Fruit fly (Drosophila melanogaster): ENCODE measurements around the gene Nemp.
A peak's percentile ranks its signal among the peaks of the same experiment; 100 is the strongest.

The Nemp gene

dm6 chrX:16670691-16671481 is 16.1 kb upstream of the Nemp start (continued):
- TF ChIP-seq sens (GFP tag) (peak; percentile 60), pfk (GFP tag; optimal IDR thresholded peaks at IDR 0.05) (no peak), Bteb2 (GFP tag; optimal IDR thresholded peaks at IDR 0.05) (no peak), odd (GFP tag; optimal IDR thresholded peaks at IDR 0.05) (no peak), kay (GFP tag; optimal IDR thresholded peaks at IDR 0.05) (no peak), danr (GFP tag; IDR thresholded peaks at IDR 0.05) (no peak), tll (GFP tag; optimal IDR thresholded peaks at IDR 0.05) (no peak), CG14667 (GFP tag; IDR thresholded peaks at IDR 0.05) (0 out of 2 replicates have a peak, but pooled peaks have one; percentile 17), CG7963 (GFP tag; IDR thresholded peaks at IDR 0.05; ENCODE audit: partially characterized antibody) (no peak), Tbp (GFP tag; optimal IDR thresholded peaks at IDR 0.05) (no peak), hkb (optimal IDR thresholded peaks at IDR 0.05) (no peak), hkb (GFP tag; IDR thresholded peaks at IDR 0.05) (no peak), CG9817 (tag; optimal IDR thresholded peaks at IDR 0.05) (peak; percentile 22), wek (GFP tag; optimal IDR thresholded peaks at IDR 0.05) (no peak), phol (tag; optimal IDR thresholded peaks at IDR 0.05) (peak; percentile 1), CG7839 (tag; optimal IDR thresholded peaks at IDR 0.05) (peak; percentile 48), Bdp1 (GFP tag; optimal IDR thresholded peaks at IDR 0.05) (no peak), CG4730 (GFP tag; IDR thresholded peaks at IDR 0.05) (no peak), HmgZ (tag; optimal IDR thresholded peaks at IDR 0.05) (peak; percentile 36), CG10274 (GFP tag; optimal IDR thresholded peaks at IDR 0.05) (no peak), CG8924 (tag; optimal IDR thresholded peaks at IDR 0.05) (peak; percentile 5), D19A (tag; optimal IDR thresholded peaks at IDR 0.05) (no peak), Asciz (GFP tag; optimal IDR thresholded peaks at IDR 0.05) (no peak), Six4 (GFP tag; optimal IDR thresholded peaks at IDR 0.05) (no peak), jigr1 (GFP tag; IDR thresholded peaks at IDR 0.05) (no peak), zen2 (GFP tag; IDR thresholded peaks at IDR 0.05; ENCODE audit: partially characterized antibody) (no peak), MBD-R2 (GFP tag; IDR thresholded peaks at IDR 0.05) (no peak), CG11398 (GFP tag; optimal IDR thresholded peaks at IDR 0.05) (no peak), Dbx (GFP tag; IDR thresholded peaks at IDR 0.05) (no peak), CG1792 (GFP tag; optimal IDR thresholded peaks at IDR 0.05) (no peak), CG34422 (GFP tag; IDR thresholded peaks at IDR 0.05) (no peak), Doc3 (GFP tag; IDR thresholded peaks at IDR 0.05; ENCODE audit: partially characterized antibody) (no peak), yki (optimal IDR thresholded peaks at IDR 0.05) (no peak), CG11247 (GFP tag; IDR thresholded peaks at IDR 0.05) (no peak), emc (GFP tag; optimal IDR thresholded peaks at IDR 0.05) (no peak), Kr (GFP tag; optimal IDR thresholded peaks at IDR 0.05) (no peak), kni (GFP tag; optimal IDR thresholded peaks at IDR 0.05) (no peak), row (GFP tag; IDR thresholded peaks at IDR 0.05) (peak; percentile 66), CG8388 (GFP tag; optimal IDR thresholded peaks at IDR 0.05) (no peak), CG10959 (GFP tag; IDR thresholded peaks at IDR 0.05) (no peak), CHES-1-like (GFP tag; optimal IDR thresholded peaks at IDR 0.05) (peak; percentile 8), abd-A (tag; optimal IDR thresholded peaks at IDR 0.05) (no peak), CG18599 (GFP tag; optimal IDR thresholded peaks at IDR 0.05) (peak; percentile 50), CG10979 (tag; optimal IDR thresholded peaks at IDR 0.05) (no peak), CTCF (GFP tag; optimal IDR thresholded peaks at IDR 0.05) (no peak), Chrac-16 (GFP tag; optimal IDR thresholded peaks at IDR 0.05) (no peak), CG2116 (GFP tag; optimal IDR thresholded peaks at IDR 0.05) (no peak), CG4404 (GFP tag; IDR thresholded peaks at IDR 0.05) (no peak), CG6689 (GFP tag; IDR thresholded peaks at IDR 0.05) (no peak), CG15601 (tag; optimal IDR thresholded peaks at IDR 0.05) (no peak), pita (GFP tag; optimal IDR thresholded peaks at IDR 0.05) (no peak)

All from whole organism, embryonic.